Worm (Caenorhabditis elegans) whole organism, L2 larva: Measurements from ENCODE around the gene T05A10.6.

ENCODE experiments used
- F13H6.1 ChIP-seq: sonication (generic microtip); optimal IDR thresholded peaks from 2 replicates; lab custom pipeline; 2016; ENCODE audit warnings: missing genetic modification characterization, missing compliant biosample characterization
- R02D3.7 ChIP-seq: fragments of 150-350 bp; optimal IDR thresholded peaks from 2 replicates; lab custom pipeline; 2014; ENCODE audit warnings: missing biosample characterization, missing genetic modification characterization
- Y55F3AM.14 ChIP-seq: fragments of 200-800 bp; sonication (Bioruptor generic); optimal IDR thresholded peaks from 2 replicates; lab custom pipeline; 2018; ENCODE audit warnings: mild to moderate bottlenecking, missing genetic modification characterization, missing compliant biosample characterization
- alr-1 ChIP-seq: fragments of 150-350 bp; optimal IDR thresholded peaks from 2 replicates; lab custom pipeline; 2014; ENCODE audit warnings: missing biosample characterization, missing genetic modification characterization
- aly-2 ChIP-seq: fragments of 150-350 bp; optimal IDR thresholded peaks from 2 replicates; lab custom pipeline; 2014; ENCODE audit warnings: missing biosample characterization, missing genetic modification characterization
- ama-1 ChIP-seq: fragments of 150-350 bp; optimal IDR thresholded peaks from 2 replicates; lab custom pipeline; 2018; ENCODE audit warnings: inconsistent platforms
- ceh-82 ChIP-seq: fragments of 150-350 bp; optimal IDR thresholded peaks from 2 replicates; lab custom pipeline; 2014; ENCODE audit warnings: missing biosample characterization, missing genetic modification characterization
- crh-2 ChIP-seq: sonication (generic microtip); optimal IDR thresholded peaks from 2 replicates; lab custom pipeline; 2017; ENCODE audit warnings: missing biosample characterization, missing genetic modification characterization
- dmd-4 ChIP-seq: sonication (generic microtip); optimal IDR thresholded peaks from 2 replicates; lab custom pipeline; 2017; ENCODE audit warnings: missing biosample characterization, missing genetic modification characterization
- egl-27 ChIP-seq: sonication (generic microtip); optimal IDR thresholded peaks from 3 replicates; lab custom pipeline; 2017; ENCODE audit warnings: missing biosample characterization, missing genetic modification reagents, missing genetic modification characterization
- elt-3 ChIP-seq: sonication (generic microtip); optimal IDR thresholded peaks from 2 replicates; lab custom pipeline; 2017; ENCODE audit warnings: missing biosample characterization, missing genetic modification characterization
- fos-1 ChIP-seq: fragments of 150-350 bp; optimal IDR thresholded peaks from 2 replicates; lab custom pipeline; 2014; ENCODE audit warnings: missing biosample characterization, missing genetic modification characterization
- gmeb-1 ChIP-seq: fragments of 150-350 bp; optimal IDR thresholded peaks from 2 replicates; lab custom pipeline; 2014; ENCODE audit warnings: missing biosample characterization, missing genetic modification characterization
- lin-11 ChIP-seq: fragments of 150-350 bp; sonication (generic microtip); optimal IDR thresholded peaks from 2 replicates; lab custom pipeline; 2014; ENCODE audit warnings: missing biosample characterization, missing genetic modification characterization, inconsistent platforms, mixed read lengths
- lin-13 ChIP-seq: fragments of 150-350 bp; optimal IDR thresholded peaks from 2 replicates; lab custom pipeline; 2014; ENCODE audit warnings: missing biosample characterization, missing genetic modification reagents, missing genetic modification characterization
- lin-39 ChIP-seq: fragments of 150-350 bp; optimal IDR thresholded peaks from 2 replicates; lab custom pipeline; 2014; ENCODE audit warnings: missing biosample characterization, missing genetic modification reagents, missing genetic modification characterization
- lsy-2 ChIP-seq, 2 experiments: fragments of 150-350 bp in 1 of 2; sonication (generic microtip) in 1 of 2; optimal IDR thresholded peaks; 2 replicates each; lab custom pipeline; 2014 to 2017; ENCODE audit warnings: missing biosample characterization in 2 of 2, missing genetic modification characterization in 2 of 2
- mab-5 ChIP-seq: fragments of 150-350 bp; optimal IDR thresholded peaks from 2 replicates; lab custom pipeline; 2014; ENCODE audit warnings: missing biosample characterization, missing genetic modification characterization
- mbf-1 ChIP-seq: sonication (generic microtip); optimal IDR thresholded peaks from 2 replicates; lab custom pipeline; 2017; ENCODE audit warnings: missing biosample characterization, missing genetic modification characterization
- mdl-1 ChIP-seq, 2 experiments: fragments of 150-350 bp in 1 of 2; sonication (generic microtip) in 1 of 2; optimal IDR thresholded peaks; 2 replicates each; lab custom pipeline; 2017; ENCODE audit warnings: missing biosample characterization in 2 of 2, missing genetic modification characterization in 2 of 2
- nhr-10 ChIP-seq: sonication (generic microtip); optimal IDR thresholded peaks from 2 replicates; lab custom pipeline; 2017; ENCODE audit warnings: missing biosample characterization, missing genetic modification characterization
- nhr-11 ChIP-seq: fragments of 150-350 bp; optimal IDR thresholded peaks from 2 replicates; lab custom pipeline; 2014; ENCODE audit warnings: missing biosample characterization, missing genetic modification characterization
- nhr-12 ChIP-seq: fragments of 150-350 bp; optimal IDR thresholded peaks from 2 replicates; lab custom pipeline; 2014; ENCODE audit warnings: missing biosample characterization, missing genetic modification characterization
- nhr-21 ChIP-seq: fragments of 150-350 bp; optimal IDR thresholded peaks from 2 replicates; lab custom pipeline; 2014; ENCODE audit warnings: missing biosample characterization, missing genetic modification characterization
- nhr-23 ChIP-seq: fragments of 150-350 bp; optimal IDR thresholded peaks from 2 replicates; lab custom pipeline; 2014; ENCODE audit warnings: missing biosample characterization, missing genetic modification reagents, missing genetic modification characterization
- nhr-25 ChIP-seq: fragments of 150-350 bp; sonication (generic microtip); optimal IDR thresholded peaks from 3 replicates; lab custom pipeline; 2014; ENCODE audit warnings: missing biosample characterization, missing genetic modification characterization
- nhr-6 ChIP-seq: fragments of 150-350 bp; optimal IDR thresholded peaks from 2 replicates; lab custom pipeline; 2014; ENCODE audit warnings: missing biosample characterization, missing genetic modification characterization
- nhr-77 ChIP-seq: fragments of 150-350 bp; optimal IDR thresholded peaks from 2 replicates; lab custom pipeline; 2014; ENCODE audit warnings: missing biosample characterization, missing genetic modification characterization
- peb-1 ChIP-seq: fragments of 150-350 bp; optimal IDR thresholded peaks from 2 replicates; lab custom pipeline; 2014; ENCODE audit warnings: missing biosample characterization, missing genetic modification characterization
- sem-4 ChIP-seq: fragments of 150-350 bp; optimal IDR thresholded peaks from 2 replicates; lab custom pipeline; 2014; ENCODE audit warnings: missing biosample characterization, missing genetic modification reagents, missing genetic modification characterization
- skn-1 ChIP-seq: sonication (generic microtip); optimal IDR thresholded peaks from 2 replicates; lab custom pipeline; 2017; ENCODE audit warnings: missing biosample characterization, missing genetic modification characterization
- sma-3 ChIP-seq: sonication (generic microtip); optimal IDR thresholded peaks from 2 replicates; lab custom pipeline; 2016; ENCODE audit warnings: missing genetic modification reagents, missing genetic modification characterization, missing compliant biosample characterization
- sma-9 ChIP-seq, 2 experiments: fragments of 150-350 bp in 1 of 2; sonication (generic microtip) in 1 of 2; optimal IDR thresholded peaks; 2 replicates each; lab custom pipeline; 2014 to 2016; ENCODE audit warnings: missing genetic modification characterization in 2 of 2, mild to moderate bottlenecking in 1 of 2, missing biosample characterization in 1 of 2, missing compliant biosample characterization in 1 of 2, missing genetic modification reagents in 1 of 2, moderate library complexity in 1 of 2
- snpc-4 ChIP-seq: fragments of 150-350 bp; optimal IDR thresholded peaks from 2 replicates; lab custom pipeline; 2014; ENCODE audit warnings: missing biosample characterization, missing genetic modification characterization
- unc-39 ChIP-seq: fragments of 150-350 bp; optimal IDR thresholded peaks from 2 replicates; lab custom pipeline; 2014; ENCODE audit warnings: missing biosample characterization, missing genetic modification characterization
- unc-55 ChIP-seq: fragments of 150-350 bp; sonication (generic microtip); optimal IDR thresholded peaks from 3 replicates; lab custom pipeline; 2014; ENCODE audit warnings: missing biosample characterization, missing genetic modification reagents, missing genetic modification characterization
- unc-62 ChIP-seq: fragments of 150-350 bp; optimal IDR thresholded peaks from 2 replicates; lab custom pipeline; 2014; ENCODE audit warnings: missing biosample characterization, missing genetic modification reagents, missing genetic modification characterization
- zag-1 ChIP-seq: fragments of 150-350 bp; optimal IDR thresholded peaks from 2 replicates; lab custom pipeline; 2014; ENCODE audit warnings: missing biosample characterization, missing genetic modification characterization
- ztf-1 ChIP-seq: fragments of 200-800 bp; sonication (Bioruptor generic); conservative IDR thresholded peaks from 2 replicates; pipeline ENCODE4 v1.3.6; 2022; ENCODE audit warnings: missing genetic modification characterization, missing compliant biosample characterization
- ztf-11 ChIP-seq: sonication (generic microtip); optimal IDR thresholded peaks from 2 replicates; lab custom pipeline; 2017; ENCODE audit warnings: missing biosample characterization, missing genetic modification characterization
- ztf-4 ChIP-seq: fragments of 150-350 bp; optimal IDR thresholded peaks from 2 replicates; lab custom pipeline; 2014; ENCODE audit warnings: missing biosample characterization, missing genetic modification characterization

T05A10.6 gene

DNA sequence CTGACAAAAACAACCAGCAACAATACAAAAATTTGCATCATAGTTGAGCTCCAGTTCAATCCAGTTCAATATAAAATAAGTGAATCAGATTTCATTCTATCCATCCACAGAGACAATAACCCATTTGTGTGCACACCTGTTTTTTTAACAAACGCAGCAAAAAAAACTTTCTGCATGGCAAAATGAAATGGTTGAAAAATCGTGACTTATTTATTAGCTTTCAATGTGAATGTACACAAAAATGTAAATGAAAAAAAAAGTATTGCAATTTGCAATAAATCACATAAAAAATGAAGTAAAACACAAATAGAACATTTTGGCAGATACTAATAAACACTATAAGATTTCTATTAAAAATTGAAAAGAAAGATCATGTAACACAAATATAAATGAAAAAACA lies at the start of gene T05A10.6:
T05A10.6 (minus strand) TSS at position 101 of the 400 bp plus-strand sequence.
- TF ChIP-seq unc-55 (GFP tag; lab: Kevin White, UChicago) (no peak), nhr-11 (tag; lab: Kevin White, UChicago) (no peak), ama-1 (no peak), elt-3 (no peak), crh-2 (tag; lab: Kevin White, UChicago) (no peak), mbf-1 (no peak), mab-5 (tag; lab: Kevin White, UChicago) (no peak), peb-1 (tag; lab: Kevin White, UChicago) (no peak), sma-3 (no peak), unc-39 (tag; lab: Kevin White, UChicago) (no peak), ztf-1 (GFP tag; lab: Robert Waterston, UW) (no peak), alr-1 (tag; lab: Kevin White, UChicago) (no peak), unc-62 (no peak), aly-2 (tag; lab: Kevin White, UChicago) (no peak), lin-13 (GFP tag; lab: Kevin White, UChicago) (no peak)

DNA sequence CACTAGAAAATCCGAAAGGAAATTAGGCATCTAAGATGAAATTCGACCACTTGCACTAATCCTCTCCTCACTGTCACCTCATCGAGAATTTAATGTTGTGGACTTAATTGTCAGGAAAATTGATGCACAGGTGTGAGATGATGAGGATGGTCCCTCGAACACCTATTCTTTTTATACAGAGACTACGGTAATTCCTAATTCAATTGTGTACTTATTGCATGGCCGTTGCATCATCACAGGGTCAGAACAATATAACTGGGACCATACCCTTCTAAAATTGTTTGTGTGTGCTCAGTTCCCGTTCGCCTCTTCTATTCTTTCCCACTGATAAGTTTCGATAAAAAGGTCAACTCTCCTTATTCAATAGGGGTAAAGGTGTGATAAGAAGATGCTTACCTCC lies 49.6 kb upstream of the T05A10.6 start:
- TF ChIP-seq unc-62 (no peak), nhr-77 (tag; lab: Kevin White, UChicago) (no peak), fos-1 (tag; lab: Kevin White, UChicago) (peak; percentile 30), ztf-4 (tag; lab: Kevin White, UChicago) (no peak), lsy-2 (tag; optimal IDR thresholded peaks at IDR 0.05; lab: Kevin White, UChicago) (no peak), peb-1 (tag; lab: Kevin White, UChicago) (no peak), sma-3 (no peak), mab-5 (tag; lab: Kevin White, UChicago) (no peak)

DNA sequence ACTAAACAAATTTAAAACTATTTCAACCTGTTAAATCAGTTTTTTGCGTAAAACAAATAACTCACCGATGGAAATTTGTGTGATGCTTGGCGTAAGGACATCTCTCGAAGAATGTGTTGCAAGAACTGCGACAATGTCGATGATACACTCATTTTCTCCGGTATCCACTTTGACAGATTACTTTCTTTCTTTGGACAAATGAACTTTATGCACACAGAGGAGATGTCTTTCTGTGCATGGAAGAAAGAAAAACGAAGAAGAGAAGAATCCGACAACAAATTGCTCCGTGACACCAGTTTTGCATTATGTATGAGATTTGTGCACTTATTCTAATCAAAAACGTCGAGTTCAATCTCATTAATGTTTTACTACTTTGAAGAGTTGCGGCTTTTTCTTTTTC lies 44.0 kb upstream of the T05A10.6 start, which contains the start of gene plc-1:
plc-1 (minus strand) TSS at position 101 of the 400 bp plus-strand sequence.
- TF ChIP-seq crh-2 (tag; lab: Kevin White, UChicago) (no peak), R02D3.7 (tag; lab: Kevin White, UChicago) (no peak), lsy-2 (tag; optimal IDR thresholded peaks at IDR 0.05; lab: Kevin White, UChicago) (no peak), Y55F3AM.14 (GFP tag; lab: Kevin White, UChicago) (no peak), lin-39 (tag; lab: Kevin White, UChicago) (no peak)

DNA sequence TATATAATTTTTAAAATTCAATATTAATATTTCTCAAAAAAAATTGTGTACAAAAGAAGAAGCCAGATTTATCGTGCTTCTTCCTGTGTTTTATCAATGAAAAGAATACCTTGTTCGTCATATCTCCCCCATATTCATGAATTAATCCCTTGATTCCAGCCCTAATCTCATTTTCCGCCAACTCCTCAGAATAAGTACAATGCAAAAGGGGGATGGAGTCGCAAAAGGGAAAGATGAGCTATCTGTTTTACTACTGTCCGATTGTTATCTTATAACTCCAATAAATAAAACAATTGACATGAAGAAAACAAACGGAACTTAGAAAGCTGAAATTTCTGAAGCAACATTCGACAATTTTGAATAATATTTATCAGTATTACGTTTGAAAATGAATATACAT lies 43.1 kb upstream of the T05A10.6 start:
- no peak for TF ChIP-seq fos-1 (tag; lab: Kevin White, UChicago)
- TF ChIP-seq F13H6.1 (tag; lab: Kevin White, UChicago): no peak

DNA sequence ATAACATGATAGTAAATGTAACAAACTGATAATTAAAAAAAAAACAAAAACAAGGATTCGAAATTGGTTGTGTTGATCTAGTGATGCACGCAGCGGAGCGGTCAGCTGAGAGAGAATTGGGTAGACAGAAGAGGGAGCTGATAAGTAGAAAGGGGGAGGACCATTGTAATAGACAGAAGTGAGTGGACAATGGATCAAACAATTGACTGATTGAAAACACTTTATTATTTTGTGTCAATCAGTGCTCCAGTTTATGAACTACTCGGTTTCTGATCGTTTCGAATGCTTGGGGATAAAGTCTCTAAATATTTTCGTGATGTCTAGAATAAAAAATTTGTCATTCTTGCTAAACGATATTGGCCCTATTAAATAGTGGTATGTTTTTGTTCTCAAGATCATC lies 40.0 kb upstream of the T05A10.6 start:
- TF ChIP-seq nhr-6 (tag; lab: Kevin White, UChicago) (no peak), skn-1 (tag; lab: Kevin White, UChicago) (no peak), nhr-23 (no peak), F13H6.1 (tag; lab: Kevin White, UChicago) (no peak), sma-9 (GFP tag; optimal IDR thresholded peaks at IDR 0.05; lab: Kevin White, UChicago) (no peak), sma-9 (tag; optimal IDR thresholded peaks at IDR 0.05; lab: Kevin White, UChicago) (no peak), lin-11 (tag; lab: Kevin White, UChicago) (no peak), nhr-25 (tag; lab: Kevin White, UChicago) (no peak), elt-3 (no peak), unc-55 (GFP tag; lab: Kevin White, UChicago) (no peak), nhr-10 (tag; lab: Kevin White, UChicago) (no peak), ceh-82 (tag; lab: Kevin White, UChicago) (no peak)

DNA sequence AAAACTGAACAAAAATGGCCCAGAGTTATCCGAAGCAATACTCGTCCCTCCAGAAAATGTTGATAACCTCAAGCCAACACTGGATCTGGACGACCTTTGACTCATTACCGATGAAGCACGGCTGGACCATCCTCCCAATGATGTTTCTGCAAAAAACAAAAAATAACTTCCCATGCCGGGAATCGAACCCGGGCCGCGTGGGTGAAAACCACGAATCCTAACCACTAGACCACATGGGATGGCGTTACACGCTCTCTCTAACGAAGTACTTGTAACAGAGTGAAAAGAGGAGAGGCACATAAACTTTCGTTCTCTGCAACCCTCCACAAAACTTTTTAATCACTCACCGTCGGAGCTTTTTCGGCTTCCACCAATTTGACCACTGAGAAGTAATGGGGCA lies 26.6 kb upstream of the T05A10.6 start:
- TF ChIP-seq mbf-1: no peak
- no peak for TF ChIP-seq nhr-6 (tag; lab: Kevin White, UChicago)
- no peak for TF ChIP-seq snpc-4 (tag; lab: Kevin White, UChicago)
- TF ChIP-seq F13H6.1 (tag; lab: Kevin White, UChicago): no peak
- TF ChIP-seq dmd-4 (tag; lab: Kevin White, UChicago): no peak
- no peak for TF ChIP-seq mab-5 (tag; lab: Kevin White, UChicago)
- TF ChIP-seq nhr-23: no peak
- TF ChIP-seq zag-1 (tag; lab: Kevin White, UChicago): no peak
- no peak for TF ChIP-seq skn-1 (tag; lab: Kevin White, UChicago)
- TF ChIP-seq mdl-1 (tag; optimal IDR thresholded peaks at IDR 0.05; lab: Kevin White, UChicago): peak in 1 of 2 experiments; percentile 30
- peak; percentile 59 for TF ChIP-seq sma-9 (GFP tag; optimal IDR thresholded peaks at IDR 0.05; lab: Kevin White, UChicago)
- no peak for TF ChIP-seq sma-9 (tag; optimal IDR thresholded peaks at IDR 0.05; lab: Kevin White, UChicago)
- no peak for TF ChIP-seq R02D3.7 (tag; lab: Kevin White, UChicago)
- no peak for TF ChIP-seq nhr-77 (tag; lab: Kevin White, UChicago)
- TF ChIP-seq elt-3: no peak
- peak; percentile 2 for TF ChIP-seq sma-3
- TF ChIP-seq nhr-21 (tag; lab: Kevin White, UChicago): peak; percentile 5
- TF ChIP-seq crh-2 (tag; lab: Kevin White, UChicago): no peak
- TF ChIP-seq fos-1 (tag; lab: Kevin White, UChicago): no peak
- TF ChIP-seq ztf-11 (tag; lab: Kevin White, UChicago): no peak
- peak; percentile 43 for TF ChIP-seq lin-11 (tag; lab: Kevin White, UChicago)
- no peak for TF ChIP-seq sem-4
- TF ChIP-seq egl-27 (tag; lab: Kevin White, UChicago): no peak
- no peak for TF ChIP-seq nhr-12
- TF ChIP-seq nhr-11 (tag; lab: Kevin White, UChicago): no peak
- TF ChIP-seq gmeb-1 (tag; lab: Kevin White, UChicago): no peak
